Fruit fly (Drosophila melanogaster): ENCODE results near the gene Ranbp21.

Ranbp21 gene

dm6 chrX:19666991-19667409 is 14.9 kb upstream of the Ranbp21 start, which contains the start of gene Zw (continued):
- TF ChIP-seq CG11247 (GFP tag; IDR thresholded peaks at IDR 0.05) (peak; percentile 52), CG30403 (GFP tag; optimal IDR thresholded peaks at IDR 0.05) (peak; percentile 60), ttk (GFP tag; IDR thresholded peaks at IDR 0.05) (peak; percentile 45; the same call in 1 of the 2 replicates), zfh1 (GFP tag; IDR thresholded peaks at IDR 0.05) (peak; percentile 62; the same call in 2 of the 3 replicates), nerfin-1 (tag; optimal IDR thresholded peaks at IDR 0.05) (peak; percentile 5), trem (tag; optimal IDR thresholded peaks at IDR 0.05) (peak; percentile 20), peb (GFP tag; IDR thresholded peaks at IDR 0.05) (no peak), CG4730 (GFP tag; IDR thresholded peaks at IDR 0.05) (peak; percentile 42; the same call in 1 of the 2 replicates), dmrt11E (tag; optimal IDR thresholded peaks at IDR 0.05) (peak; percentile 30), stwl (tag; optimal IDR thresholded peaks at IDR 0.05) (no peak), knrl (GFP tag; IDR thresholded peaks at IDR 0.05; ENCODE audit: partially characterized antibody) (peak; percentile 46; the same call in 2 of the 3 replicates), CG13424 (tag; optimal IDR thresholded peaks at IDR 0.05) (peak; percentile 39), gfzf (GFP tag; optimal IDR thresholded peaks at IDR 0.05) (no peak), Med (GFP tag) (peak; percentile 88), vnd (GFP tag; IDR thresholded peaks at IDR 0.05; ENCODE audit: partially characterized antibody) (0 out of 3 replicates have a peak, but pooled peaks have one; percentile 37), CG17359 (tag; optimal IDR thresholded peaks at IDR 0.05) (peak; percentile 31), CG2199 (GFP tag; IDR thresholded peaks at IDR 0.05) (peak; percentile 40; the same call in 1 of the 3 replicates), CG13624 (GFP tag; optimal IDR thresholded peaks at IDR 0.05) (peak; percentile 10), ind (GFP tag; optimal IDR thresholded peaks at IDR 0.05) (peak; percentile 64), BtbVII (GFP tag; optimal IDR thresholded peaks at IDR 0.05) (peak; percentile 26), Ptx1 (GFP tag; IDR thresholded peaks at IDR 0.05) (peak; percentile 73), ab (GFP tag; optimal IDR thresholded peaks at IDR 0.05) (peak; percentile 6), row (GFP tag; IDR thresholded peaks at IDR 0.05) (peak; percentile 94), crol (GFP tag; IDR thresholded peaks at IDR 0.05) (0 out of 2 replicates have a peak, but pooled peaks have one; percentile 19), HLH3B (GFP tag; IDR thresholded peaks at IDR 0.05) (peak; percentile 63), CG6791 (GFP tag; IDR thresholded peaks at IDR 0.05; ENCODE audit: partially characterized antibody) (0 out of 3 replicates have a peak, but pooled peaks have one; percentile 22), nom (GFP tag; optimal IDR thresholded peaks at IDR 0.05) (peak; percentile 11), NFAT (GFP tag; IDR thresholded peaks at IDR 0.05) (peak; percentile 81), Mes4 (GFP tag; optimal IDR thresholded peaks at IDR 0.05) (peak; percentile 19), B-H1 (GFP tag; IDR thresholded peaks at IDR 0.05) (peak; percentile 29; the same call in 1 of the 3 replicates), Chrac-16 (GFP tag; optimal IDR thresholded peaks at IDR 0.05) (peak; percentile 53), az2 (GFP tag; optimal IDR thresholded peaks at IDR 0.05) (peak; percentile 45), CG34224 (GFP tag; IDR thresholded peaks at IDR 0.05; ENCODE audit: partially characterized antibody) (peak; percentile 26; the same call in 1 of the 3 replicates), Dll (GFP tag; IDR thresholded peaks at IDR 0.05; ENCODE audit: partially characterized antibody) (0 out of 4 replicates have a peak, but pooled peaks have one; percentile 19), wdn (GFP tag; IDR thresholded peaks at IDR 0.05) (0 out of 2 replicates have a peak, but pooled peaks have one; percentile 28), phol (tag; optimal IDR thresholded peaks at IDR 0.05) (peak; percentile 34), unpg (GFP tag; optimal IDR thresholded peaks at IDR 0.05) (peak; percentile 29), Ets97D (GFP tag; optimal IDR thresholded peaks at IDR 0.05) (no peak), CG12391 (tag; optimal IDR thresholded peaks at IDR 0.05) (peak; percentile 21), ranshi (GFP tag; IDR thresholded peaks at IDR 0.05) (peak; percentile 49; the same call in 1 of the 2 replicates), Vsx1 (GFP tag; optimal IDR thresholded peaks at IDR 0.05) (no peak), C15 (GFP tag; IDR thresholded peaks at IDR 0.05) (no peak), tgo (GFP tag; IDR thresholded peaks at IDR 0.05) (peak; percentile 67), CG1832 (GFP tag; optimal IDR thresholded peaks at IDR 0.05) (no peak), CG1647 (GFP tag; optimal IDR thresholded peaks at IDR 0.05) (peak; percentile 11), CG17612 (GFP tag; IDR thresholded peaks at IDR 0.05) (no peak), CG30431 (GFP tag; optimal IDR thresholded peaks at IDR 0.05) (peak; percentile 47), Nf-YC (tag; optimal IDR thresholded peaks at IDR 0.05) (peak; percentile 1), CG17568 (GFP tag; optimal IDR thresholded peaks at IDR 0.05) (no peak), Dp (GFP tag; optimal IDR thresholded peaks at IDR 0.05) (no peak)

Data from whole organism, embryonic.